Worm (Caenorhabditis elegans): ENCODE data around the gene T26H8.4.
"Not testable (repeated sequence)": the region's sequence is repeated elsewhere in the genome, so short reads cannot be mapped to it uniquely, and the experiment has no call there.

The T26H8.4 gene

ce11 chrV:15265814-15266213 is 40.8 kb downstream of the T26H8.4 start, which contains the start of gene M01B2.13:
Gene M01B2.13, minus strand, starts transcription at chrV:15265914.
- TF ChIP-seq nhr-232 (tag; optimal IDR thresholded peaks at IDR 0.05) (no peak), tbx-7 (tag; optimal IDR thresholded peaks at IDR 0.05) (no peak), hlh-13 (GFP tag; optimal IDR thresholded peaks at IDR 0.05) (no peak), ceh-19 (GFP tag; optimal IDR thresholded peaks at IDR 0.05) (no peak), pros-1 (tag; optimal IDR thresholded peaks at IDR 0.05) (no peak), unc-3 (GFP tag; conservative IDR thresholded peaks at IDR 0.05) (no peak), unc-3 (tag; optimal IDR thresholded peaks at IDR 0.05) (no peak), hlh-15 (tag; optimal IDR thresholded peaks at IDR 0.05) (no peak), eyg-1 (tag; optimal IDR thresholded peaks at IDR 0.05) (no peak), unc-55 (GFP tag; optimal IDR thresholded peaks at IDR 0.05) (no peak), pha-4 (tag; optimal IDR thresholded peaks at IDR 0.05) (no peak), lin-11 (tag; optimal IDR thresholded peaks at IDR 0.05) (no peak), ceh-6 (GFP tag; optimal IDR thresholded peaks at IDR 0.05) (no peak), nhr-11 (tag; optimal IDR thresholded peaks at IDR 0.05) (no peak), ceh-22 (tag; optimal IDR thresholded peaks at IDR 0.05) (no peak), che-1 (tag; optimal IDR thresholded peaks at IDR 0.05) (no peak), ceh-18 (tag; optimal IDR thresholded peaks at IDR 0.05) (no peak), fkh-10 (GFP tag; optimal IDR thresholded peaks at IDR 0.05) (no peak), tbx-2 (tag; optimal IDR thresholded peaks at IDR 0.05) (no peak)

- no peak for TF ChIP-seq odd-2 (tag; optimal IDR thresholded peaks at IDR 0.05)
- TF ChIP-seq ceh-24 (tag; optimal IDR thresholded peaks at IDR 0.05) = no peak
- no peak for TF ChIP-seq ceh-31 (tag; optimal IDR thresholded peaks at IDR 0.05)
- TF ChIP-seq mec-3 (tag; optimal IDR thresholded peaks at IDR 0.05; ENCODE audit: borderline replicate concordance) = no peak
- TF ChIP-seq T23F11.4 (GFP tag; optimal IDR thresholded peaks at IDR 0.05) = no peak
- TF ChIP-seq sdc-2 (tag; optimal IDR thresholded peaks at IDR 0.05) = no peak
- TF ChIP-seq tbx-2 (tag; optimal IDR thresholded peaks at IDR 0.05) = no peak
- no peak for TF ChIP-seq unc-3 (GFP tag; conservative IDR thresholded peaks at IDR 0.05)
- no peak for TF ChIP-seq unc-3 (tag; optimal IDR thresholded peaks at IDR 0.05)
- no peak for TF ChIP-seq ceh-48 (tag; optimal IDR thresholded peaks at IDR 0.05)
- no peak for TF ChIP-seq tbx-7 (tag; optimal IDR thresholded peaks at IDR 0.05)
- no peak for TF ChIP-seq pros-1 (tag; optimal IDR thresholded peaks at IDR 0.05)
- no peak for TF ChIP-seq pqm-1 (tag; optimal IDR thresholded peaks at IDR 0.05)
- TF ChIP-seq ceh-19 (GFP tag; optimal IDR thresholded peaks at IDR 0.05) = no peak
- no peak for TF ChIP-seq K09A11.1 (tag; optimal IDR thresholded peaks at IDR 0.05; ENCODE audit: insufficient read depth)
- TF ChIP-seq Y22D7AL.16 (tag; optimal IDR thresholded peaks at IDR 0.05) = no peak
- TF ChIP-seq unc-86 (tag; optimal IDR thresholded peaks at IDR 0.05) = no peak
- TF ChIP-seq rnt-1 (tag; optimal IDR thresholded peaks at IDR 0.05) = no peak
- no peak for TF ChIP-seq elt-2 (tag; optimal IDR thresholded peaks at IDR 0.05)
These were observed 42.5 kb downstream of the T26H8.4 start, which contains the start of gene M01B2.12 for ce11 chrV:15264131-15264530. Gene M01B2.12, minus strand, starts transcription at chrV:15264231.

ce11 chrV:15262336-15262735 is 44.3 kb downstream of the T26H8.4 start, which contains the start of gene M01B2.10:
Gene M01B2.10, minus strand, starts transcription at chrV:15262436.
- TF ChIP-seq lim-6, rnt-1, dve-1 (tag; optimal IDR thresholded peaks at IDR 0.05): not testable (repeated sequence)

- no peak for TF ChIP-seq madf-2 (tag; optimal IDR thresholded peaks at IDR 0.05)
- TF ChIP-seq ceh-45 (GFP tag; IDR thresholded peaks at IDR 0.05) = no peak
- TF ChIP-seq lim-6 (tag; optimal IDR thresholded peaks at IDR 0.05) = no peak
- no peak for TF ChIP-seq pat-9 (tag; optimal IDR thresholded peaks at IDR 0.05)
- TF ChIP-seq ceh-19 (GFP tag; optimal IDR thresholded peaks at IDR 0.05) = no peak
- no peak for TF ChIP-seq unc-3 (GFP tag; conservative IDR thresholded peaks at IDR 0.05)
- TF ChIP-seq unc-3 (tag; optimal IDR thresholded peaks at IDR 0.05) = no peak
- no peak for TF ChIP-seq sox-4 (tag; optimal IDR thresholded peaks at IDR 0.05)
- no peak for TF ChIP-seq ahr-1 (tag; optimal IDR thresholded peaks at IDR 0.05)
- no peak for TF ChIP-seq ama-1 (optimal IDR thresholded peaks at IDR 0.05)
- no peak for TF ChIP-seq ceh-24 (tag; optimal IDR thresholded peaks at IDR 0.05)
- TF ChIP-seq pax-1 (tag; optimal IDR thresholded peaks at IDR 0.05) = no peak
- no peak for TF ChIP-seq C08G9.2 (tag; optimal IDR thresholded peaks at IDR 0.05)
- TF ChIP-seq pha-4 (tag; optimal IDR thresholded peaks at IDR 0.05) = no peak
- no peak for TF ChIP-seq ceh-22 (tag; optimal IDR thresholded peaks at IDR 0.05)
- TF ChIP-seq fkh-10 (GFP tag; optimal IDR thresholded peaks at IDR 0.05) = no peak
- TF ChIP-seq che-1 (tag; optimal IDR thresholded peaks at IDR 0.05) = no peak
- no peak for TF ChIP-seq rnt-1 (tag; optimal IDR thresholded peaks at IDR 0.05)
- TF ChIP-seq hlh-30 (tag; optimal IDR thresholded peaks at IDR 0.05; ENCODE audit: insufficient read depth) = no peak
These were observed 46.7 kb downstream of the T26H8.4 start, which contains the start of gene M01B2.8 for ce11 chrV:15259904-15260303. Gene M01B2.8, plus strand, starts transcription at chrV:15260204.
